Fruit fly (Drosophila melanogaster): Measurements from ENCODE around the gene nSyb.

- peak; percentile 44 for TF ChIP-seq EcR (GFP tag; optimal IDR thresholded peaks at IDR 0.05)
- no peak for TF ChIP-seq Snoo (tag; optimal IDR thresholded peaks at IDR 0.05)
- no peak for TF ChIP-seq CG10348 (GFP tag; IDR thresholded peaks at IDR 0.05)
These were observed 35.3 kb downstream of the nSyb start, which contains the start of gene CG12104 for dm6 chr3L:1602064-1602832.

Data from whole organism, pupa.